Worm (Caenorhabditis elegans): ENCODE results near the gene lron-10.

ce11 chrIII:10577782-10578181 lies 43.4 kb downstream of the lron-10 start:
- TF ChIP-seq lin-13 (GFP tag; optimal IDR thresholded peaks at IDR 0.05) (no peak), unc-62 (GFP tag; optimal IDR thresholded peaks at IDR 0.05) (no peak), F16B12.6 (tag; optimal IDR thresholded peaks at IDR 0.05) (no peak), ztf-11 (tag; optimal IDR thresholded peaks at IDR 0.05) (no peak), pqm-1 (tag; optimal IDR thresholded peaks at IDR 0.05) (no peak), fos-1 (tag; optimal IDR thresholded peaks at IDR 0.05) (no peak), sup-37 (GFP tag; optimal IDR thresholded peaks at IDR 0.05) (no peak)
